Fruit fly (Drosophila melanogaster) Kc167 (cell line): ENCODE results near the gene ppk23.

Experiments
- Sin3A ChIP-seq: fragments of >200 bp; optimal IDR thresholded peaks from 2 replicates; lab custom pipeline; 2018; ENCODE audit warnings: missing external identifiers
- h ChIP-seq: fragments of >200 bp; optimal IDR thresholded peaks from 3 replicates; lab custom pipeline; 2018; ENCODE audit warnings: missing external identifiers

DNA sequence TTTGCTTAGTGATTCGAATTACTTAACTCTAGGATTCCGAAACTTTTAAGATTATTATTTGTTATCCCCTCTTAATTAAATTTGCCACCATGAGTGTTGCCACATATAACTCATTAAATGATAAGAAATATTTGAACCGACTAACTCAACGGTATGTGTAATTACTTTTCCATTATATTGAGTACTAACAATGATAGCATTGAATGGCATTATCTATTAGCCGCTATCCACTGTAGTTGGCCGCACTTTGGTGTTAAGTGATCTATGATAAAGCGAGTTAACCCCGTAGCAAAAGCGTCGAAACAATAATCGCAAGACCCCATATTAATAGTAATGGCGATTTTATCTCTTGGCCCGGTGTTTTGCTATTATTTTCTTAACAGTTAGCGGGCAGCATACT, 11.9 kb upstream of the ppk23 start:
- no peak for TF ChIP-seq h (lab: Kevin White, UChicago)
- no peak for TF ChIP-seq Sin3A (lab: Kevin White, UChicago)
